Worm (Caenorhabditis elegans): Measurements from ENCODE around the gene Y73B6BL.270.

DNA sequence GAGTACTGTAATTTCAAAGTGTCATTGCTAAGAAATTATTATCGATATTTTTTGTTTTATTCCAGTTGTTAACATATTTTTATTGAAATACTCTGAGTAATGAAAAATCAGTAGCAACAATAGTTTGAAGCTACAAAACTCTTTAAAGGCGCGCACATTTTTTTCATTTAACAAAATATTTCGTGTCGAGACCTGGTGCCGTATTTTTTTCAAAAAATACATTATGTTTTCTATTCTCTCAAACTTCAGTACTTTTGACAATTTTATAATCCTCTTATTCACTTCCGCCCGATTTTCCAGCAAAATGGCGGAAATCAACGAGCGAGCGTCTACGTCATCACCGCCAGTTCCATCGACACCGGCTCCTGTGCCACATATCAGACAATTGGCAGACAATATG lies 31.2 kb upstream of the Y73B6BL.270 start, which contains the start of gene blos-2:
- TF ChIP-seq ZK546.5 (tag; optimal IDR thresholded peaks at IDR 0.05) (no peak), hif-1 (tag; optimal IDR thresholded peaks at IDR 0.05) (no peak), snpc-4 (tag; optimal IDR thresholded peaks at IDR 0.05) (no peak), F44E2.7 (GFP tag; IDR thresholded peaks at IDR 0.05) (no peak), unc-39 (tag; optimal IDR thresholded peaks at IDR 0.05) (no peak), cey-2 (tag; optimal IDR thresholded peaks at IDR 0.05; ENCODE audit: borderline replicate concordance, insufficient read depth) (no peak), lin-13 (GFP tag; optimal IDR thresholded peaks at IDR 0.05) (no peak), nhr-6 (tag; optimal IDR thresholded peaks at IDR 0.05) (no peak), nhr-25 (tag; optimal IDR thresholded peaks at IDR 0.05; ENCODE audit: borderline replicate concordance, insufficient read depth) (no peak), nhr-42 (GFP tag; IDR thresholded peaks at IDR 0.05) (no peak)
